Worm (Caenorhabditis elegans) whole organism, young adult: ENCODE measurements around the gene aqp-6.
A peak's percentile ranks its signal among the peaks of the same experiment; 100 is the strongest.

ENCODE experiments used
- B0035.1 ChIP-seq: sonication (generic microtip); optimal IDR thresholded peaks from 2 replicates; lab custom pipeline; 2016; ENCODE audit warnings: missing genetic modification characterization, mild to moderate bottlenecking, missing compliant biosample characterization, missing genotype, missing genetic modification reagents
- B0261.1 ChIP-seq: sonication (generic microtip); optimal IDR thresholded peaks from 2 replicates; lab custom pipeline; 2016; ENCODE audit warnings: mild to moderate bottlenecking, missing genetic modification characterization, moderate library complexity, missing compliant biosample characterization
- C17E4.6 ChIP-seq: fragments of 200-800 bp; sonication (Bioruptor generic); IDR thresholded peaks from 2 replicates; pipeline ENCODE4 v1.3.6; 2022; ENCODE audit warnings: missing genetic modification reagents, missing genetic modification characterization, missing compliant biosample characterization
- F10E7.11 ChIP-seq: sonication (generic microtip); optimal IDR thresholded peaks from 2 replicates; lab custom pipeline; 2017; ENCODE audit warnings: mild to moderate bottlenecking, missing genetic modification characterization, moderate library complexity, missing compliant biosample characterization
- F39B2.1 ChIP-seq: fragments of 200-800 bp; sonication (Bioruptor generic); IDR thresholded peaks from 2 replicates; pipeline ENCODE4 v1.3.6; 2022; ENCODE audit warnings: missing genetic modification reagents, missing genetic modification characterization, missing compliant biosample characterization
- F52B5.7 ChIP-seq: sonication (generic microtip); optimal IDR thresholded peaks from 2 replicates; lab custom pipeline; 2016; ENCODE audit warnings: mild to moderate bottlenecking, missing genetic modification characterization, missing compliant biosample characterization
- aptf-3 ChIP-seq: fragments of 200-800 bp; sonication (Bioruptor generic); IDR thresholded peaks from 2 replicates; pipeline ENCODE4 v1.3.6; 2022; ENCODE audit warnings: missing genetic modification characterization, missing compliant biosample characterization
- attf-6 ChIP-seq: fragments of 200-800 bp; sonication (Bioruptor generic); IDR thresholded peaks from 2 replicates; pipeline ENCODE4 v1.3.6; 2022; ENCODE audit warnings: missing genetic modification reagents, missing genetic modification characterization, missing compliant biosample characterization
- bed-1 ChIP-seq: fragments of 200-800 bp; sonication (Bioruptor generic); IDR thresholded peaks from 2 replicates; pipeline ENCODE4 v1.3.6; 2022; ENCODE audit warnings: missing genetic modification reagents, missing genetic modification characterization, missing compliant biosample characterization
- cebp-1 ChIP-seq, 2 experiments: fragments of 200-800 bp in 1 of 2; sonication (Bioruptor generic) in 1 of 2; sonication (generic microtip) in 1 of 2; IDR thresholded peaks in 1 of 2; optimal IDR thresholded peaks in 1 of 2; 2 replicates each; pipeline versions ENCODE4 v1.3.6 to Lab custom; 2017 to 2022; ENCODE audit warnings: missing compliant biosample characterization in 2 of 2, missing genetic modification characterization in 2 of 2, mild to moderate bottlenecking in 1 of 2, missing genetic modification reagents in 1 of 2, moderate library complexity in 1 of 2
- chd-7 ChIP-seq: sonication (generic microtip); optimal IDR thresholded peaks from 2 replicates; lab custom pipeline; 2016; ENCODE audit warnings: mild to moderate bottlenecking, missing genetic modification characterization, moderate library complexity, missing compliant biosample characterization
- die-1 ChIP-seq: sonication (generic microtip); optimal IDR thresholded peaks from 2 replicates; lab custom pipeline; 2016; ENCODE audit warnings: missing genotype, mild to moderate bottlenecking, missing genetic modification characterization, missing compliant biosample characterization
- dox-1 ChIP-seq: fragments of 200-800 bp; sonication (Bioruptor generic); IDR thresholded peaks from 2 replicates; pipeline ENCODE4 v1.3.6; 2022; ENCODE audit warnings: missing genetic modification reagents, missing genetic modification characterization, missing compliant biosample characterization
- ekl-4 ChIP-seq: fragments of 200-800 bp; sonication (Bioruptor generic); IDR thresholded peaks from 2 replicates; pipeline ENCODE4 v1.3.6; 2022; ENCODE audit warnings: missing genetic modification reagents, missing genetic modification characterization, missing compliant biosample characterization
- him-1 ChIP-seq: sonication (generic microtip); optimal IDR thresholded peaks from 2 replicates; lab custom pipeline; 2016; ENCODE audit warnings: missing genotype, missing genetic modification reagents, missing genetic modification characterization, missing compliant biosample characterization
- hmg-1.2 ChIP-seq: fragments of 200-800 bp; sonication (Bioruptor generic); IDR thresholded peaks from 2 replicates; pipeline ENCODE4 v1.3.6; 2022; ENCODE audit warnings: missing genetic modification reagents, missing genetic modification characterization, missing compliant biosample characterization
- lin-26 ChIP-seq: fragments of 200-800 bp; sonication (Bioruptor generic); IDR thresholded peaks from 2 replicates; pipeline ENCODE4 v1.3.6; 2022; ENCODE audit warnings: missing genetic modification reagents, missing genetic modification characterization, missing compliant biosample characterization
- lsl-1 ChIP-seq: fragments of 200-800 bp; sonication (Bioruptor generic); optimal IDR thresholded peaks from 2 replicates; lab custom pipeline; 2018; ENCODE audit warnings: mild to moderate bottlenecking, missing genetic modification characterization, moderate library complexity, missing compliant biosample characterization
- madf-8 ChIP-seq: fragments of 200-800 bp; sonication (Bioruptor generic); conservative IDR thresholded peaks from 2 replicates; pipeline ENCODE4 v1.3.6; 2022; ENCODE audit warnings: missing genetic modification reagents, missing genetic modification characterization, missing compliant biosample characterization
- mcd-1 ChIP-seq: fragments of 200-800 bp; sonication (Bioruptor generic); IDR thresholded peaks from 2 replicates; pipeline ENCODE4 v1.3.6; 2022; ENCODE audit warnings: missing genetic modification reagents, missing genetic modification characterization, missing compliant biosample characterization
- nhr-120 ChIP-seq: fragments of 200-800 bp; sonication (Bioruptor generic); IDR thresholded peaks from 2 replicates; pipeline ENCODE4 v1.3.6; 2022; ENCODE audit warnings: missing genetic modification characterization, missing compliant biosample characterization
- repo-1 ChIP-seq: sonication (generic microtip); optimal IDR thresholded peaks from 2 replicates; lab custom pipeline; 2017; ENCODE audit warnings: mild to moderate bottlenecking, missing genetic modification characterization, missing compliant biosample characterization
- rpc-1 ChIP-seq, 2 experiments: fragments of 150-350 bp in 1 of 2; sonication (generic microtip) in 1 of 2; optimal IDR thresholded peaks; 2 replicates each; lab custom pipeline; 2014 to 2018; ENCODE audit warnings: missing biosample characterization in 1 of 2, missing genetic modification characterization in 1 of 2, missing genetic modification reagents in 1 of 2, missing genotype in 1 of 2
- snpc-4 ChIP-seq, 5 experiments: fragments of 150-350 bp in 1 of 5; sonication (generic microtip) in 4 of 5; optimal IDR thresholded peaks; 2 replicates each; lab custom pipeline; 2014 to 2018; ENCODE audit warnings: missing genetic modification characterization in 5 of 5, missing biosample characterization in 3 of 5, antibody characterized with exemption in 2 of 5, mild to moderate bottlenecking in 2 of 5, missing compliant biosample characterization in 2 of 5, missing genotype in 2 of 5, moderate library complexity in 2 of 5, missing genetic modification reagents in 1 of 5
- unc-62 ChIP-seq: fragments of 150-350 bp; optimal IDR thresholded peaks from 2 replicates; lab custom pipeline; 2014; ENCODE audit warnings: missing biosample characterization, missing genetic modification reagents, missing genetic modification characterization
- ztf-18 ChIP-seq: sonication (generic microtip); optimal IDR thresholded peaks from 2 replicates; lab custom pipeline; 2016; ENCODE audit warnings: missing genotype, mild to moderate bottlenecking, missing genetic modification characterization, missing compliant biosample characterization

Gene aqp-6

ce11 chrV:10681117-10681959 lies 33.1 kb downstream of the aqp-6 start (continued):
- peak; percentile 33 for TF ChIP-seq F52B5.7 (tag; lab: Kevin White, UChicago)
- no peak for TF ChIP-seq snpc-4 (GFP tag; optimal IDR thresholded peaks at IDR 0.05; lab: Kevin White, UChicago)
- TF ChIP-seq snpc-4 (tag; optimal IDR thresholded peaks at IDR 0.05; lab: Kevin White, UChicago) = peak in 1 of 4 experiments; percentile 2
- no peak for TF ChIP-seq cebp-1 (GFP tag; IDR thresholded peaks at IDR 0.05; lab: Robert Waterston, UW)
- peak; percentile 51 for TF ChIP-seq cebp-1 (tag; optimal IDR thresholded peaks at IDR 0.05; lab: Kevin White, UChicago)
- TF ChIP-seq aptf-3 (GFP tag; lab: Robert Waterston, UW) = no peak
- TF ChIP-seq dox-1 (GFP tag; lab: Robert Waterston, UW) = peak; percentile 53
- no peak for TF ChIP-seq him-1 (tag; lab: Kevin White, UChicago)
- TF ChIP-seq chd-7 (tag; lab: Kevin White, UChicago) = peak; percentile 27
- peak; percentile 33 for TF ChIP-seq die-1 (tag; lab: Kevin White, UChicago)

- TF ChIP-seq C17E4.6 (GFP tag; lab: Robert Waterston, UW) = no peak
- no peak for TF ChIP-seq cebp-1 (GFP tag; IDR thresholded peaks at IDR 0.05; lab: Robert Waterston, UW)
- no peak for TF ChIP-seq cebp-1 (tag; optimal IDR thresholded peaks at IDR 0.05; lab: Kevin White, UChicago)
- TF ChIP-seq nhr-120 (GFP tag; lab: Robert Waterston, UW) = no peak
- no peak for TF ChIP-seq lsl-1 (GFP tag; lab: Kevin White, UChicago)
Measured at ce11 chrV:10682122-10682521, 33.9 kb downstream of the aqp-6 start, which contains the start of gene gsp-1. TSS of gene gsp-1 (plus strand) at chrV:10682422.

ce11 chrV:10683458-10683857 lies 35.2 kb downstream of the aqp-6 start:
- TF ChIP-seq nhr-120 (GFP tag; lab: Robert Waterston, UW) (no peak), snpc-4 (GFP tag; optimal IDR thresholded peaks at IDR 0.05; lab: Kevin White, UChicago) (no peak), snpc-4 (tag; optimal IDR thresholded peaks at IDR 0.05; lab: Kevin White, UChicago) (no peak), ekl-4 (GFP tag; lab: Robert Waterston, UW) (no peak), madf-8 (GFP tag; lab: Robert Waterston, UW) (no peak), lin-26 (no peak), hmg-1.2 (GFP tag; lab: Robert Waterston, UW) (peak; percentile 90), unc-62 (GFP tag; lab: Kevin White, UChicago) (no peak), B0261.1 (tag; lab: Kevin White, UChicago) (no peak)

DNA sequence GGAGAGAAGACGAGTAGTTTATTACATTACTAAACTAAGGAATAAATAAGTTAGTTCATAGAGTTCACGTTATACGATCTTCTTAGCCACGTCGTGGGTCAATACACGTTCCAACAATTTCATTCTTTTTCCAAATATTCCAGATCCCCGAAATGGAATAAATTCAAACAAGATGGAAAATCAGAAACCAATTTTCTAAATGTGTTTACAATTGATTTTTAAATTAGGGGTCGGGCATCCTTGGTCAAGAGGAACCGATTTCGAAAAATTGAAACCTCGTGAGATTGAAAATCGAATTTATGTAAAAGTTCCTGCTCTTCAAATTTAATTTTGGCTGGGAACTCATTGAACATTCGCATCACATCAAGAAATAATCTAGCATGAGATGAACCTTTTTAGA lies 36.5 kb downstream of the aqp-6 start:
- TF ChIP-seq attf-6 (GFP tag; lab: Robert Waterston, UW) (no peak), die-1 (tag; lab: Kevin White, UChicago) (no peak), F39B2.1 (GFP tag; lab: Robert Waterston, UW) (no peak), ztf-18 (tag; lab: Kevin White, UChicago) (no peak), bed-1 (no peak), F10E7.11 (tag; lab: Kevin White, UChicago) (no peak), repo-1 (no peak)

DNA sequence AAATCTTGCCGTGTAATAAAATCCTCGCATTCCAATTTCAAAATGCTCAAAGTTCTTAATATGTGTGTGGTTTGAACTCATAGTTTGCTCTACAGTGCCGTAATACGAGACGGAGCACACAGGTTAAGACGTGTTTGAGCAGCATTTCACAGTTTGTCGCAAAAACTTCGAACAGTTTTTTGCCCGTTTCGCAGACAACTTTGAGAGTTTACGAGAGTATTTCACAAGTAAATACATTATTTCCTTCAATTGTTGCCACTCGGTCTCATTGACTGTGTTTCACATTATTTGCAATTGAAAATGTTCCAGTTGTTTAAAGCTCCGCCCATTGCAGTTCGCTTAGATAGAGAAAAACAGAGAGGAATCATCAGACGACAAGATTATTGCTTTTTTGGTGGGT lies 39.4 kb downstream of the aqp-6 start, which contains the start of gene F29F11.20:
Gene F29F11.20 (plus strand): TSS at position 301 of the 400 bp plus-strand sequence.
- TF ChIP-seq B0035.1 (tag; lab: Kevin White, UChicago) (no peak), mcd-1 (GFP tag; lab: Robert Waterston, UW) (no peak), rpc-1 (optimal IDR thresholded peaks at IDR 0.05; lab: Kevin White, UChicago) (no peak), rpc-1 (tag; optimal IDR thresholded peaks at IDR 0.05; lab: Kevin White, UChicago) (no peak), F39B2.1 (GFP tag; lab: Robert Waterston, UW) (no peak)
- TF ChIP-seq, all 124 proteins: peak for 0
